Worm (Caenorhabditis elegans) whole organism, young adult: ENCODE results near the gene C23G10.5.

Source experiments
- F10E7.11 ChIP-seq: sonication (generic microtip); optimal IDR thresholded peaks from 2 replicates; lab custom pipeline; 2017; ENCODE audit warnings: mild to moderate bottlenecking, missing genetic modification characterization, moderate library complexity, missing compliant biosample characterization
- ama-1 ChIP-seq, 3 experiments: fragments of 150-350 bp in 1 of 3; sonication (generic microtip) in 2 of 3; optimal IDR thresholded peaks; 2 replicates each; lab custom pipeline; 2014 to 2018; ENCODE audit warnings: missing biosample characterization in 2 of 3, missing genetic modification characterization in 2 of 3, missing genetic modification reagents in 2 of 3
- aptf-3 ChIP-seq: fragments of 200-800 bp; sonication (Bioruptor generic); IDR thresholded peaks from 2 replicates; pipeline ENCODE4 v1.3.6; 2022; ENCODE audit warnings: missing genetic modification characterization, missing compliant biosample characterization
- atf-7 ChIP-seq: sonication (generic microtip); optimal IDR thresholded peaks from 2 replicates; lab custom pipeline; 2017; ENCODE audit warnings: mild to moderate bottlenecking, missing genetic modification characterization, missing compliant biosample characterization
- ceh-40 ChIP-seq: fragments of 200-800 bp; sonication (Bioruptor generic); IDR thresholded peaks from 2 replicates; pipeline ENCODE4 v1.3.6; 2022; ENCODE audit warnings: missing genetic modification characterization, missing compliant biosample characterization
- dpl-1 ChIP-seq: fragments of 150-350 bp; optimal IDR thresholded peaks from 2 replicates; lab custom pipeline; 2014; ENCODE audit warnings: missing biosample characterization, missing genetic modification reagents, missing genetic modification characterization
- him-1 ChIP-seq: sonication (generic microtip); optimal IDR thresholded peaks from 2 replicates; lab custom pipeline; 2016; ENCODE audit warnings: missing genotype, missing genetic modification reagents, missing genetic modification characterization, missing compliant biosample characterization
- nfya-2 ChIP-seq: fragments of 200-800 bp; sonication (Bioruptor generic); IDR thresholded peaks from 2 replicates; pipeline ENCODE4 v1.3.6; 2022; ENCODE audit warnings: missing genetic modification reagents, missing genetic modification characterization, missing compliant biosample characterization
- nfyb-1 ChIP-seq: fragments of 200-800 bp; sonication (Bioruptor generic); IDR thresholded peaks from 2 replicates; pipeline ENCODE4 v1.3.6; 2022; ENCODE audit warnings: missing genetic modification reagents, missing genetic modification characterization, missing compliant biosample characterization
- nhr-90 ChIP-seq: sonication (generic microtip); optimal IDR thresholded peaks from 2 replicates; lab custom pipeline; 2016; ENCODE audit warnings: missing genotype, mild to moderate bottlenecking, missing genetic modification characterization, missing compliant biosample characterization
- sea-2 ChIP-seq: fragments of 200-800 bp; sonication (Bioruptor generic); IDR thresholded peaks from 2 replicates; pipeline ENCODE4 v1.3.6; 2022; ENCODE audit warnings: missing genetic modification characterization, missing compliant biosample characterization
- snpc-4 ChIP-seq, 5 experiments: fragments of 150-350 bp in 1 of 5; sonication (generic microtip) in 4 of 5; optimal IDR thresholded peaks; 2 replicates each; lab custom pipeline; 2014 to 2018; ENCODE audit warnings: missing genetic modification characterization in 5 of 5, missing biosample characterization in 3 of 5, antibody characterized with exemption in 2 of 5, mild to moderate bottlenecking in 2 of 5, missing compliant biosample characterization in 2 of 5, missing genotype in 2 of 5, moderate library complexity in 2 of 5, missing genetic modification reagents in 1 of 5
- unc-62 ChIP-seq: fragments of 150-350 bp; optimal IDR thresholded peaks from 2 replicates; lab custom pipeline; 2014; ENCODE audit warnings: missing biosample characterization, missing genetic modification reagents, missing genetic modification characterization
- ztf-6 ChIP-seq: fragments of 200-800 bp; sonication (Bioruptor generic); IDR thresholded peaks from 2 replicates; pipeline ENCODE4 v1.3.6; 2022; ENCODE audit warnings: missing genetic modification reagents, missing genetic modification characterization, missing compliant biosample characterization

DNA sequence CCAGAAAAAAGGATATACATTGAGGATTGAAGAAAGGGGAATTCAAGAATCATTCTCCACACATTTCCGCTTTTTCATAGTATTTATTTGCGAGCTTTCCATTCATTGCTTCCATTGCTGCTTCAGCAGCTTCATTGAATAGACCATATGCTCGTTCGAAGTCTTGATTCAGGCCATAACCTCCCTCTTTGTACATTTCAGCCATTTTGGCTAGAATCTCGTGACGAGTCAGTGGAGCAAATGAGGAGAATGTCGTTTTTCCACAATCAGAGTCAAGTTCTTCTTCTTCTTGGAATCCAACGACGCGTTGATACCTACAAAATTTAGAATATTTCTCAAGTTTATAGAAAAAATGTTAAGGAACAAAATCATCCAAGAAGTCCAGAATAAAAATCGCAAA lies 25.7 kb upstream of the C23G10.5 start:
- TF ChIP-seq ceh-40 (no peak), atf-7 (no peak), aptf-3 (GFP tag; lab: Robert Waterston, UW) (no peak), sea-2 (GFP tag; lab: Robert Waterston, UW) (no peak), ama-1 (optimal IDR thresholded peaks at IDR 0.05; lab: Kevin White, UChicago) (no peak), ama-1 (GFP tag; optimal IDR thresholded peaks at IDR 0.05; lab: Kevin White, UChicago) (no peak), dpl-1 (GFP tag; lab: Kevin White, UChicago) (no peak), him-1 (no peak), nfyb-1 (GFP tag; lab: Robert Waterston, UW) (no peak), snpc-4 (GFP tag; optimal IDR thresholded peaks at IDR 0.05; lab: Kevin White, UChicago) (no peak), snpc-4 (tag; optimal IDR thresholded peaks at IDR 0.05; lab: Kevin White, UChicago) (no peak), unc-62 (no peak), nhr-90 (tag; lab: Kevin White, UChicago) (no peak), ztf-6 (no peak), nfya-2 (GFP tag; lab: Robert Waterston, UW) (no peak), F10E7.11 (tag; lab: Kevin White, UChicago) (no peak)
